Worm (Caenorhabditis elegans) whole organism, mixed stage, embryonic: Measurements from ENCODE around the gene F09C6.16.

Experiments
- M03D4.4 ChIP-seq: sonication (generic microtip); optimal IDR thresholded peaks from 2 replicates; lab custom pipeline; 2017; ENCODE audit warnings: mild to moderate bottlenecking, missing genetic modification characterization, missing compliant biosample characterization
- blmp-1 ChIP-seq: fragments of 150-350 bp; optimal IDR thresholded peaks from 2 replicates; lab custom pipeline; 2014; ENCODE audit warnings: missing biosample characterization, missing genetic modification characterization
- ceh-39 ChIP-seq: fragments of 150-350 bp; optimal IDR thresholded peaks from 2 replicates; lab custom pipeline; 2014; ENCODE audit warnings: missing biosample characterization, missing genetic modification characterization
- ceh-43 ChIP-seq: fragments of 200-800 bp; sonication (Bioruptor generic); optimal IDR thresholded peaks from 2 replicates; lab custom pipeline; 2018; ENCODE audit warnings: mild to moderate bottlenecking, missing genetic modification characterization, moderate library complexity, missing compliant biosample characterization
- ces-1 ChIP-seq: fragments of 150-350 bp; optimal IDR thresholded peaks from 2 replicates; lab custom pipeline; 2014; ENCODE audit warnings: missing biosample characterization, missing genetic modification reagents, missing genetic modification characterization
- drap-1 ChIP-seq: fragments of 200-800 bp; sonication (Bioruptor generic); optimal IDR thresholded peaks from 3 replicates; lab custom pipeline; 2018; ENCODE audit warnings: mild to moderate bottlenecking, missing genetic modification characterization, missing compliant biosample characterization
- elt-1 ChIP-seq: sonication (generic microtip); optimal IDR thresholded peaks from 2 replicates; lab custom pipeline; 2017; ENCODE audit warnings: missing genetic modification characterization, mild to moderate bottlenecking, missing compliant biosample characterization, antibody characterized with exemption, moderate library complexity, borderline replicate concordance; ENCODE audit not compliant: insufficient read depth
- elt-3 ChIP-seq: fragments of 150-350 bp; optimal IDR thresholded peaks from 2 replicates; lab custom pipeline; 2014; ENCODE audit warnings: missing biosample characterization, missing genetic modification characterization
- flh-1 ChIP-seq: fragments of 200-800 bp; sonication (Bioruptor generic); optimal IDR thresholded peaks from 2 replicates; lab custom pipeline; 2018; ENCODE audit warnings: mild to moderate bottlenecking, missing genetic modification characterization, moderate library complexity, missing compliant biosample characterization
- ham-2 ChIP-seq: fragments of 200-800 bp; sonication (Bioruptor generic); optimal IDR thresholded peaks from 2 replicates; lab custom pipeline; 2018; ENCODE audit warnings: mild to moderate bottlenecking, missing genetic modification characterization, missing compliant biosample characterization
- hlh-1 ChIP-seq: fragments of 150-350 bp; optimal IDR thresholded peaks from 2 replicates; lab custom pipeline; 2014; ENCODE audit warnings: missing biosample characterization, missing genetic modification reagents, missing genetic modification characterization
- lin-32 ChIP-seq: fragments of 200-800 bp; sonication (Bioruptor generic); optimal IDR thresholded peaks from 2 replicates; lab custom pipeline; 2018; ENCODE audit warnings: mild to moderate bottlenecking, missing genetic modification characterization, missing compliant biosample characterization
- lsy-2 ChIP-seq: fragments of 150-350 bp; optimal IDR thresholded peaks from 2 replicates; lab custom pipeline; 2014; ENCODE audit warnings: missing biosample characterization, missing genetic modification characterization
- mab-5 ChIP-seq: fragments of 150-350 bp; optimal IDR thresholded peaks from 2 replicates; lab custom pipeline; 2014; ENCODE audit warnings: missing biosample characterization, missing genetic modification characterization
- mep-1 ChIP-seq: fragments of 150-350 bp; optimal IDR thresholded peaks from 2 replicates; lab custom pipeline; 2017; ENCODE audit warnings: missing biosample characterization, missing genetic modification reagents, missing genetic modification characterization, inconsistent platforms
- mls-2 ChIP-seq: sonication (generic microtip); optimal IDR thresholded peaks from 2 replicates; lab custom pipeline; 2016; ENCODE audit warnings: mild to moderate bottlenecking, missing genetic modification characterization, moderate library complexity, missing compliant biosample characterization
- nhr-2 ChIP-seq: fragments of 150-350 bp; optimal IDR thresholded peaks from 2 replicates; lab custom pipeline; 2014; ENCODE audit warnings: missing biosample characterization, missing genetic modification characterization
- nhr-237 ChIP-seq: fragments of 150-350 bp; optimal IDR thresholded peaks from 2 replicates; lab custom pipeline; 2014; ENCODE audit warnings: missing biosample characterization, missing genetic modification characterization
- nhr-28 ChIP-seq: fragments of 150-350 bp; optimal IDR thresholded peaks from 2 replicates; lab custom pipeline; 2014; ENCODE audit warnings: missing biosample characterization, missing genetic modification characterization
- nhr-76 ChIP-seq: sonication (generic microtip); optimal IDR thresholded peaks from 2 replicates; lab custom pipeline; 2017; ENCODE audit warnings: missing biosample characterization, missing genetic modification characterization
- pha-4 ChIP-seq: fragments of 150-350 bp; optimal IDR thresholded peaks from 2 replicates; lab custom pipeline; 2018; ENCODE audit warnings: missing biosample characterization, missing genetic modification reagents, missing genetic modification characterization
- sem-2 ChIP-seq: fragments of 200-800 bp; sonication (Bioruptor generic); optimal IDR thresholded peaks from 2 replicates; lab custom pipeline; 2018; ENCODE audit warnings: mild to moderate bottlenecking, missing genetic modification characterization, missing compliant biosample characterization
- snpc-4 ChIP-seq: fragments of 150-350 bp; optimal IDR thresholded peaks from 2 replicates; lab custom pipeline; 2014; ENCODE audit warnings: missing biosample characterization, missing genetic modification characterization
- sptf-1 ChIP-seq: sonication (generic microtip); optimal IDR thresholded peaks from 2 replicates; lab custom pipeline; 2017; ENCODE audit warnings: mild to moderate bottlenecking, missing genetic modification characterization, moderate library complexity, missing compliant biosample characterization
- unc-39 ChIP-seq: fragments of 150-350 bp; optimal IDR thresholded peaks from 2 replicates; lab custom pipeline; 2014; ENCODE audit warnings: missing biosample characterization, missing genetic modification characterization
- unc-62 ChIP-seq: fragments of 150-350 bp; optimal IDR thresholded peaks from 2 replicates; lab custom pipeline; 2014; ENCODE audit warnings: missing biosample characterization, missing genetic modification reagents, missing genetic modification characterization
- ztf-11 ChIP-seq: fragments of 150-350 bp; optimal IDR thresholded peaks from 2 replicates; lab custom pipeline; 2014; ENCODE audit warnings: missing biosample characterization, missing genetic modification characterization

Gene F09C6.16

ce11 chrV:16909871-16910270 is at the start of gene F09C6.16:
Gene F09C6.16 (minus strand): TSS chrV:16909971.
- TF ChIP-seq nhr-28 (no peak), blmp-1 (no peak), pha-4 (tag; lab: Kevin White, UChicago) (no peak), hlh-1 (tag; lab: Kevin White, UChicago) (no peak), nhr-237 (tag; lab: Kevin White, UChicago) (no peak), mls-2 (tag; lab: Kevin White, UChicago) (no peak), mep-1 (tag; lab: Kevin White, UChicago) (no peak), ceh-43 (GFP tag; lab: Kevin White, UChicago) (no peak), sem-2 (GFP tag; lab: Kevin White, UChicago) (no peak), lin-32 (GFP tag; lab: Kevin White, UChicago) (no peak), lsy-2 (tag; lab: Kevin White, UChicago) (no peak), elt-1 (tag; lab: Kevin White, UChicago) (no peak), ces-1 (GFP tag; lab: Kevin White, UChicago) (no peak), ztf-11 (tag; lab: Kevin White, UChicago) (no peak), unc-62 (no peak)

ce11 chrV:16958975-16959374 is 49.2 kb upstream of the F09C6.16 start:
- TF ChIP-seq hlh-1 (tag; lab: Kevin White, UChicago) = no peak
- TF ChIP-seq ham-2 (GFP tag; lab: Kevin White, UChicago) = no peak
- no peak for TF ChIP-seq drap-1 (GFP tag; lab: Kevin White, UChicago)
- no peak for TF ChIP-seq elt-1 (tag; lab: Kevin White, UChicago)
- TF ChIP-seq ztf-11 (tag; lab: Kevin White, UChicago) = no peak
- no peak for TF ChIP-seq elt-3 (tag; lab: Kevin White, UChicago)
- no peak for TF ChIP-seq mab-5
- no peak for TF ChIP-seq snpc-4 (tag; lab: Kevin White, UChicago)
- no peak for TF ChIP-seq lin-32 (GFP tag; lab: Kevin White, UChicago)
- TF ChIP-seq, all 35 proteins: peak for 0

ce11 chrV:16956229-16956628 is 46.5 kb upstream of the F09C6.16 start, which contains the start of gene clec-239:
Gene clec-239 (plus strand): TSS chrV:16956529.
- TF ChIP-seq mep-1 (tag; lab: Kevin White, UChicago) (no peak), nhr-76 (no peak), M03D4.4 (tag; lab: Kevin White, UChicago) (no peak), ztf-11 (tag; lab: Kevin White, UChicago) (no peak), ceh-39 (tag; lab: Kevin White, UChicago) (no peak), nhr-237 (tag; lab: Kevin White, UChicago) (no peak), drap-1 (GFP tag; lab: Kevin White, UChicago) (no peak), lin-32 (GFP tag; lab: Kevin White, UChicago) (no peak)

- TF ChIP-seq elt-1 (tag; lab: Kevin White, UChicago) = no peak
- no peak for TF ChIP-seq ces-1 (GFP tag; lab: Kevin White, UChicago)
- TF ChIP-seq sptf-1 = no peak
- TF ChIP-seq unc-39 (tag; lab: Kevin White, UChicago) = no peak
- no peak for TF ChIP-seq mab-5
- no peak for TF ChIP-seq flh-1 (GFP tag; lab: Kevin White, UChicago)
- TF ChIP-seq nhr-2 = no peak
- TF ChIP-seq drap-1 (GFP tag; lab: Kevin White, UChicago) = no peak
- no peak for TF ChIP-seq nhr-76
- TF ChIP-seq elt-3 (tag; lab: Kevin White, UChicago) = no peak
- no peak for TF ChIP-seq snpc-4 (tag; lab: Kevin White, UChicago)
- TF ChIP-seq lin-32 (GFP tag; lab: Kevin White, UChicago) = no peak
- TF ChIP-seq, all 35 proteins: peak for 0
Observed at ce11 chrV:16954766-16955165, 45.0 kb upstream of the F09C6.16 start, which contains the start of gene srh-206. Gene srh-206 (minus strand): TSS chrV:16954866.

ce11 chrV:16951504-16951903 is 41.7 kb upstream of the F09C6.16 start, which contains the start of gene clec-238:
Gene clec-238 (plus strand): TSS chrV:16951804.
- TF ChIP-seq hlh-1 (tag; lab: Kevin White, UChicago) = no peak

- TF ChIP-seq elt-3 (tag; lab: Kevin White, UChicago) = no peak
- TF ChIP-seq unc-62 = no peak
- TF ChIP-seq, all 35 proteins: peak for 0
Observed at ce11 chrV:16950036-16950435, 40.3 kb upstream of the F09C6.16 start.
